Worm (Caenorhabditis elegans): ENCODE data around the gene fubl-2.

The fubl-2 gene

DNA sequence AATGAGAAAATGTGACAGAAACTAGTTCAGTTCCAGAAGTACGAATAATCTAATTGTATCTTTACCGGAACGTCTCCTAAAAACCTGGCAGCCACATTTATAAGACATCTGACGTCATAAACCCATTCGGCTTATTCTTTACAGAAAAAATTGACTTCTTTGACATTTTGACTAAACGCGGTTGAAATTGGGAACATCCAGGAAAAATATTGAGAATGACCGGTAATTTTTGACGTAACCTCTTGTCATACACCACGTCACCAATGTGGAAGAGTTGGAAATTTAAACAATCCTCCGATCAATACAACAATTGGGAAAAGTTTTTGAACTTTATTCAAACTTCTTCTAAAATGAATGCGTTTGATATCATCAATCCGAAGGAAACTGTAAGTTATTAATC lies 3.5 kb upstream of the fubl-2 start, which contains the start of gene ZK418.2:
ZK418.2 (plus strand) TSS at position 301 of the 400 bp plus-strand sequence.
- TF ChIP-seq hlh-4 (tag; optimal IDR thresholded peaks at IDR 0.05) (no peak), lin-14 (GFP tag; optimal IDR thresholded peaks at IDR 0.05) (no peak), lin-35 (GFP tag; optimal IDR thresholded peaks at IDR 0.05) (no peak), irx-1 (tag; optimal IDR thresholded peaks at IDR 0.05) (no peak), mdl-1 (tag; optimal IDR thresholded peaks at IDR 0.05) (no peak), alr-1 (tag; optimal IDR thresholded peaks at IDR 0.05; ENCODE audit: borderline replicate concordance) (no peak), snpc-4 (tag; optimal IDR thresholded peaks at IDR 0.05) (no peak), jun-1 (tag; optimal IDR thresholded peaks at IDR 0.05) (no peak), C16A3.4 (tag; optimal IDR thresholded peaks at IDR 0.05) (no peak), unc-98 (GFP tag; IDR thresholded peaks at IDR 0.05) (no peak)

DNA sequence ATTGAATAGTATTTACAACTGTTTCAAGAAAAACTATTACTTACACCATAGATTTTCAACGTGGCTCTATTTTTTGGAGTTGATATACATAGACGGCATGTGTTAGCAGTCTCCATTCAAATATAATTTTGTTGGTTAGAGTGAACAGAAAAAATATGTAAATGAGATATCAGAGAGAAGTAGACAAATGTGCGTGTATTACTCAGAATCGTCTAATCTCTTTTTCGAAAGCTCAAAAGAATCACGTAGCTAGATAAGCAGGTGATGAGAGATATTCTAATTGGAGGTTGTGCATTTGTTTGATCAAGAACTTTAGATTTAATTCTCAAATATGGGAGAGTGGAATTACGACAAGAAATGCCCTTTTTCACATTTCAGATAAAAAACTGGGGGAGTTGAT lies 3.0 kb upstream of the fubl-2 start, which contains the start of gene ZK418.10:
ZK418.10 (minus strand) TSS at position 148 of the 400 bp plus-strand sequence.
- TF ChIP-seq nhr-85 (tag) (no peak), elt-2 (tag; optimal IDR thresholded peaks at IDR 0.05) (no peak), unc-130 (tag; optimal IDR thresholded peaks at IDR 0.05) (no peak), nhr-71 (tag; optimal IDR thresholded peaks at IDR 0.05) (peak; percentile 65), swsn-7 (tag; optimal IDR thresholded peaks at IDR 0.05) (peak; percentile 35), nhr-76 (tag; optimal IDR thresholded peaks at IDR 0.05) (no peak), pax-3 (tag; optimal IDR thresholded peaks at IDR 0.05) (peak; percentile 45), efl-1 (optimal IDR thresholded peaks at IDR 0.05) (no peak), efl-1 (GFP tag; optimal IDR thresholded peaks at IDR 0.05 in 1 of 2) (peak in 1 of 2 experiments; percentile 45), mdl-1 (tag; optimal IDR thresholded peaks at IDR 0.05) (no peak), lsy-2 (tag; optimal IDR thresholded peaks at IDR 0.05) (peak in 1 of 2 experiments; percentile 21), dpl-1 (GFP tag; optimal IDR thresholded peaks at IDR 0.05) (no peak), mef-2 (tag; optimal IDR thresholded peaks at IDR 0.05) (no peak), fkh-4 (tag; optimal IDR thresholded peaks at IDR 0.05; ENCODE audit: borderline replicate concordance) (no peak), sox-4 (tag; optimal IDR thresholded peaks at IDR 0.05) (peak; percentile 68), fkh-8 (tag; optimal IDR thresholded peaks at IDR 0.05) (peak; percentile 91), nhr-47 (tag; optimal IDR thresholded peaks at IDR 0.05) (peak; percentile 67), blmp-1 (tag; optimal IDR thresholded peaks at IDR 0.05) (no peak), lin-39 (tag; optimal IDR thresholded peaks at IDR 0.05) (no peak), nhr-20 (tag; optimal IDR thresholded peaks at IDR 0.05) (peak; percentile 24), elt-3 (tag; optimal IDR thresholded peaks at IDR 0.05) (no peak), dsc-1 (tag; optimal IDR thresholded peaks at IDR 0.05) (peak; percentile 97), ceh-63 (GFP tag; optimal IDR thresholded peaks at IDR 0.05) (no peak)

DNA sequence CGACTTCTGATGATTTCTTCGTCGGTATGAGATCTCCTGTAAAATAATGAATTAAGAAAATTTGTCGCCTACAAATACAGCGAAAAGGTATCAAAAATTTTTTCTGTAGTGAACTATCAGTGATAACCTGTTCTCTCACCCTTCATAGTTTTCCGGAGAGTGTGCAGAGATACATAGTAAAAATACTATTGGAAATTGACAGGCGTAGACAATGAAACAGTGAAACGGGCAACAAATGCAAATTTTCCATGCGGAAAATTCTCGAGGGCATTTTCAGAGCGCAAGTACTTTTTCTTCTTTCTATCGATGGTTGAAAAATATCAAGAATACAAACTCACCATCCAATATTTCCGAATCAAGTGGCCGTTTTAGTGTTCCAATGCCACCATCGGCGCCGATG lies 361 bp downstream of the fubl-2 start:
- TF ChIP-seq efl-1 (optimal IDR thresholded peaks at IDR 0.05): peak in 1 of 2 experiments; percentile 13
- peak in 1 of 2 experiments; percentile 91 for TF ChIP-seq efl-1 (GFP tag; optimal IDR thresholded peaks at IDR 0.05 in 1 of 2)
- TF ChIP-seq ceh-82 (tag; optimal IDR thresholded peaks at IDR 0.05): no peak
- no peak for TF ChIP-seq elt-2 (tag; optimal IDR thresholded peaks at IDR 0.05)
- TF ChIP-seq zag-1 (tag; optimal IDR thresholded peaks at IDR 0.05): no peak
- no peak for TF ChIP-seq snu-23 (GFP tag; optimal IDR thresholded peaks at IDR 0.05)
- peak in 1 of 2 experiments; percentile 32 for TF ChIP-seq lin-35 (GFP tag; optimal IDR thresholded peaks at IDR 0.05)
- TF ChIP-seq irx-1 (tag; optimal IDR thresholded peaks at IDR 0.05): no peak
- no peak for TF ChIP-seq efl-3 (GFP tag; optimal IDR thresholded peaks at IDR 0.05)

DNA sequence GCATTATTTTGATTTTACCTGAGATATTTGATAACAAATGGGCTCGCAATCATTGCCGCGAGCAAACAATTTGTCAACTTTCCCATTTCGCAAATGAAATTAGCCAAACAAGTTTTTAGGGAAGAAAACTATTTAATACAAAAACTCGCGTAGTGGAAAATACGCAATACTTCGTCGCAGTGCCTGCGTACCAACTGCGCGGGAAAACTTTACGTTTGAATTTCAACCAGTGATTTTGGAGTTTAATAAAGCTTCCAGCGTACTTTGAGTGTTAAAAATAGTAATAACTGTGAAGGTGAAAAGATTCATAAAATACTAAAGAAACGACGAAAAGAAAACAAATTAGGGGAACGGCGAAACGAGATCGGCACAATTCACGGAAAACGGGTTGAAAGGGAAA lies 2.6 kb downstream of the fubl-2 start, which contains the start of gene tofu-7:
tofu-7 (minus strand) TSS at position 111 of the 400 bp plus-strand sequence.
- TF ChIP-seq efl-1 (optimal IDR thresholded peaks at IDR 0.05): peak; percentile 10 to 91
- TF ChIP-seq efl-1 (GFP tag; optimal IDR thresholded peaks at IDR 0.05 in 1 of 2): peak in 1 of 2 experiments; percentile 12
- no peak for TF ChIP-seq ztf-11 (tag; optimal IDR thresholded peaks at IDR 0.05)
- no peak for TF ChIP-seq isw-1 (GFP tag; IDR thresholded peaks at IDR 0.05)
- peak in 1 of 3 experiments; percentile 44 for TF ChIP-seq dpl-1 (GFP tag; optimal IDR thresholded peaks at IDR 0.05)
